Worm (Caenorhabditis elegans) whole organism, late embryonic: ENCODE results near the gene srx-78.

Source experiments
- C08G9.2 ChIP-seq: sonication (generic microtip); optimal IDR thresholded peaks from 2 replicates; lab custom pipeline; 2016; ENCODE audit warnings: mild to moderate bottlenecking, missing genetic modification characterization, moderate library complexity, missing compliant biosample characterization
- K02D7.2 ChIP-seq: sonication (generic microtip); optimal IDR thresholded peaks from 2 replicates; lab custom pipeline; 2017; ENCODE audit warnings: mild to moderate bottlenecking, missing genetic modification characterization, missing compliant biosample characterization
- K09A11.1 ChIP-seq: sonication (generic microtip); optimal IDR thresholded peaks from 2 replicates; lab custom pipeline; 2017; ENCODE audit warnings: antibody characterized with exemption, mild to moderate bottlenecking, missing genetic modification characterization, missing compliant biosample characterization; ENCODE audit not compliant: insufficient read depth
- T23F11.4 ChIP-seq: fragments of 200-800 bp; sonication (Bioruptor generic); optimal IDR thresholded peaks from 2 replicates; lab custom pipeline; 2018; ENCODE audit warnings: mild to moderate bottlenecking, missing genetic modification characterization, missing compliant biosample characterization
- ceh-18 ChIP-seq: sonication (generic microtip); optimal IDR thresholded peaks from 2 replicates; lab custom pipeline; 2016; ENCODE audit warnings: missing genetic modification characterization, missing compliant biosample characterization
- ceh-2 ChIP-seq: sonication (generic microtip); optimal IDR thresholded peaks from 2 replicates; lab custom pipeline; 2016; ENCODE audit warnings: missing genotype, missing genetic modification characterization, missing compliant biosample characterization
- ceh-30 ChIP-seq: fragments of 150-350 bp; optimal IDR thresholded peaks from 2 replicates; lab custom pipeline; 2014; ENCODE audit warnings: missing biosample characterization, missing genetic modification characterization
- ceh-34 ChIP-seq: sonication (generic microtip); optimal IDR thresholded peaks from 2 replicates; lab custom pipeline; 2016; ENCODE audit warnings: mild to moderate bottlenecking, missing genetic modification characterization, missing compliant biosample characterization
- ceh-9 ChIP-seq: sonication (generic microtip); optimal IDR thresholded peaks from 2 replicates; lab custom pipeline; 2016; ENCODE audit warnings: mild to moderate bottlenecking, missing genetic modification characterization, inconsistent platforms, missing compliant biosample characterization
- che-1 ChIP-seq: sonication (generic microtip); optimal IDR thresholded peaks from 2 replicates; lab custom pipeline; 2016; ENCODE audit warnings: mild to moderate bottlenecking, missing genetic modification characterization, missing compliant biosample characterization
- elt-4 ChIP-seq: sonication (generic microtip); optimal IDR thresholded peaks from 2 replicates; lab custom pipeline; 2016; ENCODE audit warnings: missing genetic modification characterization, missing compliant biosample characterization
- fax-1 ChIP-seq: sonication (generic microtip); optimal IDR thresholded peaks from 2 replicates; lab custom pipeline; 2016; ENCODE audit warnings: missing genotype, missing genetic modification characterization, missing compliant biosample characterization
- fkh-10 ChIP-seq: fragments of 150-350 bp; optimal IDR thresholded peaks from 2 replicates; lab custom pipeline; 2014; ENCODE audit warnings: missing biosample characterization, missing genetic modification reagents, missing genetic modification characterization
- gmeb-2 ChIP-seq: sonication (generic microtip); optimal IDR thresholded peaks from 2 replicates; lab custom pipeline; 2016; ENCODE audit warnings: missing genetic modification characterization, inconsistent platforms, missing compliant biosample characterization
- hlh-30 ChIP-seq: sonication (generic microtip); optimal IDR thresholded peaks from 2 replicates; lab custom pipeline; 2017; ENCODE audit warnings: antibody characterized with exemption, missing genetic modification characterization, missing compliant biosample characterization; ENCODE audit not compliant: insufficient read depth
- hlh-6 ChIP-seq: sonication (generic microtip); optimal IDR thresholded peaks from 2 replicates; lab custom pipeline; 2016; ENCODE audit warnings: missing genotype, missing genetic modification characterization, missing compliant biosample characterization
- hlh-8 ChIP-seq: sonication (generic microtip); optimal IDR thresholded peaks from 2 replicates; lab custom pipeline; 2016; ENCODE audit warnings: missing genotype, missing genetic modification characterization, missing compliant biosample characterization
- lim-6 ChIP-seq: sonication (generic microtip); optimal IDR thresholded peaks from 2 replicates; lab custom pipeline; 2016; ENCODE audit warnings: missing genetic modification characterization, missing compliant biosample characterization
- madf-2 ChIP-seq: sonication (generic microtip); optimal IDR thresholded peaks from 2 replicates; lab custom pipeline; 2017; ENCODE audit warnings: missing genetic modification characterization, missing compliant biosample characterization
- mec-3 ChIP-seq: sonication (generic microtip); optimal IDR thresholded peaks from 2 replicates; lab custom pipeline; 2016; ENCODE audit warnings: borderline replicate concordance, missing genetic modification characterization, missing compliant biosample characterization
- nhr-11 ChIP-seq: fragments of 150-350 bp; optimal IDR thresholded peaks from 2 replicates; lab custom pipeline; 2014; ENCODE audit warnings: missing biosample characterization, missing genetic modification characterization
- nhr-232 ChIP-seq: sonication (generic microtip); optimal IDR thresholded peaks from 2 replicates; lab custom pipeline; 2016; ENCODE audit warnings: missing genetic modification characterization, missing compliant biosample characterization
- npax-4 ChIP-seq: sonication (generic microtip); optimal IDR thresholded peaks from 2 replicates; lab custom pipeline; 2016; ENCODE audit warnings: missing genetic modification characterization, missing compliant biosample characterization
- odd-2 ChIP-seq: sonication (generic microtip); optimal IDR thresholded peaks from 2 replicates; lab custom pipeline; 2017; ENCODE audit warnings: antibody characterized with exemption, mild to moderate bottlenecking, missing genetic modification characterization, missing compliant biosample characterization
- pag-3 ChIP-seq: sonication (generic microtip); optimal IDR thresholded peaks from 2 replicates; lab custom pipeline; 2016; ENCODE audit warnings: missing compliant biosample characterization, missing genetic modification characterization, borderline replicate concordance
- pax-1 ChIP-seq: fragments of 150-350 bp; optimal IDR thresholded peaks from 2 replicates; lab custom pipeline; 2014; ENCODE audit warnings: missing biosample characterization, missing genetic modification characterization
- pha-2 ChIP-seq: sonication (generic microtip); optimal IDR thresholded peaks from 2 replicates; lab custom pipeline; 2017; ENCODE audit warnings: mild to moderate bottlenecking, missing genetic modification characterization, missing compliant biosample characterization
- pha-4 ChIP-seq: fragments of 150-350 bp; optimal IDR thresholded peaks from 2 replicates; lab custom pipeline; 2018; ENCODE audit warnings: missing biosample characterization, missing genetic modification reagents, missing genetic modification characterization
- pqm-1 ChIP-seq: sonication (generic microtip); optimal IDR thresholded peaks from 2 replicates; lab custom pipeline; 2016; ENCODE audit warnings: missing genetic modification characterization, missing compliant biosample characterization
- pros-1 ChIP-seq: fragments of 150-350 bp; optimal IDR thresholded peaks from 2 replicates; lab custom pipeline; 2014; ENCODE audit warnings: missing biosample characterization, missing genetic modification reagents, missing genetic modification characterization
- ref-2 ChIP-seq: sonication (generic microtip); optimal IDR thresholded peaks from 2 replicates; lab custom pipeline; 2016; ENCODE audit warnings: missing genetic modification characterization, missing compliant biosample characterization
- rnt-1 ChIP-seq: sonication (generic microtip); optimal IDR thresholded peaks from 2 replicates; lab custom pipeline; 2016; ENCODE audit warnings: missing genetic modification characterization, missing compliant biosample characterization
- sox-2 ChIP-seq: fragments of 200-800 bp; sonication (Bioruptor generic); IDR thresholded peaks from 2 replicates; pipeline ENCODE4 v1.3.6; 2022; ENCODE audit warnings: missing genetic modification reagents, missing genetic modification characterization, missing compliant biosample characterization
- sox-4 ChIP-seq: sonication (generic microtip); optimal IDR thresholded peaks from 2 replicates; lab custom pipeline; 2017; ENCODE audit warnings: mild to moderate bottlenecking, missing genetic modification characterization, inconsistent platforms, missing compliant biosample characterization
- syd-9 ChIP-seq: sonication (generic microtip); optimal IDR thresholded peaks from 2 replicates; lab custom pipeline; 2016; ENCODE audit warnings: mild to moderate bottlenecking, missing genetic modification characterization, moderate library complexity, missing compliant biosample characterization
- unc-42 ChIP-seq: sonication (generic microtip); optimal IDR thresholded peaks from 2 replicates; lab custom pipeline; 2016; ENCODE audit warnings: missing genotype, missing genetic modification characterization, missing compliant biosample characterization
- unc-55 ChIP-seq: sonication (generic microtip); optimal IDR thresholded peaks from 2 replicates; lab custom pipeline; 2017; ENCODE audit warnings: missing biosample characterization, missing genetic modification reagents, missing genetic modification characterization
- ztf-16 ChIP-seq: sonication (generic microtip); optimal IDR thresholded peaks from 2 replicates; lab custom pipeline; 2017; ENCODE audit warnings: missing genetic modification characterization, missing compliant biosample characterization

Gene srx-78

DNA sequence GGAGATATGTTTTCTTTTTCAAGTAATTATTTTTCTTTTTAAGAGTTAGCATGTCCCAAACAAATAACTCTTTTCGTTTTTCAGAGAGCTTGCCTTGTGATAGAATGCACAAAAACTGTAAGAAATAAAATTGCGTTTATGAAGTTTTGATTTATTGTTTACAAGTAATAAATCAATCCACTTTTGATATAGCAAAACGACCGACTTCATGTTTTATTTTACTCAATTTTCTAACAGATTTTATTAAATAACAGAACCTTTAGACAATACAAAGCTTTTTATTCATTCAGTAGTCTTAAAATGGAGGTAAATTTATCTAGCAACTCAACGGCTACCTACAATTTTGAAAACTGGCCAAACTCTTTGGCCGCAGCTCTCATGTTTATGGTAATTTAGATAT, at the start of gene srx-78:
TSS of gene srx-78 (plus strand) at position 301 of the 400 bp plus-strand sequence.
- no peak for TF ChIP-seq nhr-232 (tag; lab: Kevin White, UChicago)
- TF ChIP-seq, all 69 proteins: peak for 0

DNA sequence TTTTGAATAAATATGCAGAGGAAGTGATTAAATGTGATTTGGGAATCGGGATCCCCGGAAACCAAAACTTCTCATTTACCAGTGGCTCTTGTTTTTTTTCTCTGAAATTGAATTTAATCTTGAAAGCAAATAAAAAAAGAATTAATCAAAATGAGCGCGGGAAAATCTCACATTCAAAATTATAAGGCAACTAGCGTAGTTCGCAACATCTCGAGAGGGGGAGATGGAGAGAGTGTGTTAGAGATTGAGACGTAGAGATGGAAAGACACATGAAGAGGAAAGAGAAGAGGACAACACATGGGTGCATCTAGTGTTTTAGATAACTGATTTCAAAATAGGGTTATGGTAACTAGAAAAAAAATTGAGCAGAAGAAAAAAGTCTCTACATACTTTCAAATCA, 46.7 kb upstream of the srx-78 start, which contains the start of gene sdc-3:
TSS of gene sdc-3 (minus strand) at position 101 of the 400 bp plus-strand sequence.
- TF ChIP-seq T23F11.4 (GFP tag; lab: Kevin White, UChicago) (no peak), pha-2 (tag; lab: Kevin White, UChicago) (no peak), unc-55 (GFP tag; lab: Kevin White, UChicago) (peak; percentile 17), lim-6 (tag; lab: Kevin White, UChicago) (no peak)

DNA sequence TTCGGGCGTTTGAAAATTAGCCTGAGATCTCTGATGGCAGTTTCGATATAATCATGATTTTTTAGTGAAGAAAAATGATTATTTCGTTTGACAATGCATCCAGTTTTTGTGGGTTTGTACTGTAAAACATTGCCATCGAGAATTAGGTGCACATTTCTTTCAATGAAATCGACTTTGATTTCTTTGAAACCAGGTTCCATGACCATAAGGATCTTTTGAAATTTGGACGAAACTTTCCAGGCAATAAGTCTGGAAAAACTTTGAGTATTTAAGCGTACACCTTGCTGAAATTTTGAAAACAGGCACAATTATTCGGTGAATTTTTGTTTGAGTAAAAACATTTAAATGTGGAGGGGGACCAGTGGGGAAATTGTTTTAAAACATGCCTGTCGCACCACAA, 43.1 kb upstream of the srx-78 start:
- no peak for TF ChIP-seq ceh-18 (tag; lab: Kevin White, UChicago)
- no peak for TF ChIP-seq sox-2
- no peak for TF ChIP-seq ztf-16
- TF ChIP-seq pqm-1 (tag; lab: Kevin White, UChicago): no peak
- no peak for TF ChIP-seq elt-4
- no peak for TF ChIP-seq npax-4 (tag; lab: Kevin White, UChicago)

DNA sequence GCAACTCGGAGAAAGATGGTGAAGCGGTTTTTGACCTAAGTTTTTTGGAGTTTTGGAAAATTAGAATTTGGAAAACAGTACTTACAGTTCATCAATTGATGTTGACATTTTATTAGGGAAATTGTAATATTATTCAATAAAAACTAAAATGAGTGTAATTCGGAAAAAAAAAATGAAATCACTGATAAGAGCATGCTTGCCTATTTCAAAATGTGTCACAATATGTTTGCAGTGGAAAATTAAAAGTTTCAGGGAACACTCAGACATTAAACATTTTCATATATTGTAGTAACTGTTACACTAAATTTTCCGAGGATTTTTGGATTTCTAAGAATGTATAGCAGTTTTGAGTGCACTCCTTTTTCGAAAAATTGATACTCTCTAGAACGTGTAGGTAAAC, 42.5 kb upstream of the srx-78 start, which contains the start of the genes fbxa-82 and C25D7.5:
TSS of gene fbxa-82 (minus strand) at position 163 of the 400 bp plus-strand sequence.
TSS of gene C25D7.5 (plus strand) at position 283 of the 400 bp plus-strand sequence.
- no peak for TF ChIP-seq pros-1 (tag; lab: Kevin White, UChicago)
- no peak for TF ChIP-seq che-1
- no peak for TF ChIP-seq odd-2 (tag; lab: Kevin White, UChicago)
- TF ChIP-seq madf-2 (tag; lab: Kevin White, UChicago): no peak
- no peak for TF ChIP-seq K09A11.1

ce11 chrV:15054733-15055132, 40.1 kb upstream of the srx-78 start:
- TF ChIP-seq fax-1 (tag; lab: Kevin White, UChicago): no peak
- TF ChIP-seq pha-2 (tag; lab: Kevin White, UChicago): no peak
- TF ChIP-seq fkh-10: no peak
- no peak for TF ChIP-seq ref-2
- TF ChIP-seq rnt-1 (tag; lab: Kevin White, UChicago): no peak
- TF ChIP-seq ceh-9 (tag; lab: Kevin White, UChicago): no peak
- no peak for TF ChIP-seq pha-4 (tag; lab: Kevin White, UChicago)
- no peak for TF ChIP-seq gmeb-2 (tag; lab: Kevin White, UChicago)
- no peak for TF ChIP-seq T23F11.4 (GFP tag; lab: Kevin White, UChicago)
- no peak for TF ChIP-seq mec-3 (tag; lab: Kevin White, UChicago)
- TF ChIP-seq K09A11.1: no peak
- TF ChIP-seq nhr-11 (tag; lab: Kevin White, UChicago): no peak
- TF ChIP-seq che-1: no peak
- TF ChIP-seq, all 69 proteins: peak for 0

DNA sequence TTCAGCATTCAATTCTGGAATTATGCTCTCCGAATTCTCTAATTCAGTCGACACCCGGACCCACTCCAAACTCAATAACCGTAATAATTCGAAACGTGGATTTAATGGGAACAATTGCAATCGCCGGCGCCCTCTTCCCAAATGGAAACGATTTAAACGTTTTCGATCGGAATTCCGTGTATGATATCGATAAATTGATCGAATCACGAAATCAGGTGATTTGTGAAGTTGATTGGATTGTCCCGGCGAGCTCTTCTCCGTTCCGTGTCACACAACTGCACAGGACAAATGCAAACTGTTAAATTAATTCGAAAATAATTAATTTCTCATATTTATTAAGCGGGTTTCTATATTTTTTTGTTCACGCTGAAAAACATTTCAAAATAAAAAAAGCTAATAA, 39.0 kb upstream of the srx-78 start, which contains the start of gene C25D7.16:
TSS of gene C25D7.16 (plus strand) at position 301 of the 400 bp plus-strand sequence.
- no peak for TF ChIP-seq ceh-34 (tag; lab: Kevin White, UChicago)
- TF ChIP-seq pha-2 (tag; lab: Kevin White, UChicago): no peak
- no peak for TF ChIP-seq syd-9 (tag; lab: Kevin White, UChicago)
- no peak for TF ChIP-seq ceh-30
- no peak for TF ChIP-seq ceh-9 (tag; lab: Kevin White, UChicago)
- TF ChIP-seq hlh-8 (tag; lab: Kevin White, UChicago): no peak
- TF ChIP-seq hlh-30 (tag; lab: Kevin White, UChicago): no peak
- no peak for TF ChIP-seq unc-42 (tag; lab: Kevin White, UChicago)
- no peak for TF ChIP-seq ceh-2 (tag; lab: Kevin White, UChicago)
- no peak for TF ChIP-seq rnt-1 (tag; lab: Kevin White, UChicago)
- no peak for TF ChIP-seq C08G9.2
- TF ChIP-seq K02D7.2 (tag; lab: Kevin White, UChicago): no peak
- TF ChIP-seq unc-55 (GFP tag; lab: Kevin White, UChicago): no peak
- no peak for TF ChIP-seq hlh-6 (tag; lab: Kevin White, UChicago)
- TF ChIP-seq sox-4: no peak
- no peak for TF ChIP-seq pag-3 (tag; lab: Kevin White, UChicago)
- TF ChIP-seq pqm-1 (tag; lab: Kevin White, UChicago): no peak
- TF ChIP-seq fax-1 (tag; lab: Kevin White, UChicago): no peak
- no peak for TF ChIP-seq pax-1
- TF ChIP-seq, all 69 proteins: peak for 0
